Fruit fly (Drosophila melanogaster) whole organism, embryonic: ENCODE results near the gene CG9760.

Source experiments
- Bgb ChIP-seq: fragments of 200-800 bp; sonication (Bioruptor generic); IDR thresholded peaks from 2 replicates; pipeline ENCODE4 v1.3.6; 2022; ENCODE audit warnings: missing biosample characterization, missing genetic modification characterization; ENCODE audit not compliant: partially characterized antibody
- Blimp-1 ChIP-seq: fragments of 200-800 bp; sonication (Bioruptor generic); optimal IDR thresholded peaks from 3 replicates; lab custom pipeline; 2018; ENCODE audit warnings: missing biosample characterization, missing genetic modification characterization, mild to moderate bottlenecking, moderate library complexity, missing genetic modification reagents
- CG10654 ChIP-seq: fragments of 200-800 bp; sonication (Bioruptor generic); optimal IDR thresholded peaks from 2 replicates; lab custom pipeline; 2016; ENCODE audit warnings: missing biosample characterization, missing genetic modification characterization
- CG11695 ChIP-seq: fragments of 200-800 bp; sonication (Bioruptor generic); IDR thresholded peaks from 3 replicates; pipeline ENCODE4 v1.3.6; 2022; ENCODE audit warnings: missing biosample characterization, missing genetic modification characterization
- CG1233 ChIP-seq: fragments of 200-800 bp; sonication (Bioruptor generic); optimal IDR thresholded peaks from 4 replicates; lab custom pipeline; 2018; ENCODE audit warnings: missing biosample characterization, mild to moderate bottlenecking, missing genetic modification characterization
- CG13287 ChIP-seq: fragments of 200-800 bp; sonication (Bioruptor generic); IDR thresholded peaks from 2 replicates; pipeline ENCODE4 v1.3.6; 2022; ENCODE audit warnings: missing biosample characterization, missing genetic modification characterization; ENCODE audit not compliant: partially characterized antibody
- CG14667 ChIP-seq: fragments of 200-800 bp; sonication (Bioruptor generic); IDR thresholded peaks from 2 replicates; pipeline ENCODE4 v1.3.6; 2022; ENCODE audit warnings: missing biosample characterization, missing genetic modification characterization
- CG17186 ChIP-seq: fragments of 200-800 bp; sonication (Bioruptor generic); optimal IDR thresholded peaks from 3 replicates; lab custom pipeline; 2017; ENCODE audit warnings: missing biosample characterization, missing genetic modification reagents, missing genetic modification characterization
- CG2199 ChIP-seq: fragments of 200-800 bp; sonication (Bioruptor generic); IDR thresholded peaks from 3 replicates; pipeline ENCODE4 v1.3.6; 2022; ENCODE audit warnings: missing biosample characterization, missing genetic modification characterization
- CG2678 ChIP-seq: fragments of 200-800 bp; sonication (Bioruptor generic); optimal IDR thresholded peaks from 3 replicates; lab custom pipeline; 2019; ENCODE audit warnings: missing biosample characterization, mild to moderate bottlenecking, missing genetic modification characterization, moderate library complexity
- CG31441 ChIP-seq: fragments of 200-800 bp; sonication (Bioruptor generic); IDR thresholded peaks from 2 replicates; pipeline ENCODE4 v1.3.6; 2022; ENCODE audit warnings: missing biosample characterization, missing genetic modification characterization
- CG34422 ChIP-seq: fragments of 200-800 bp; sonication (Bioruptor generic); IDR thresholded peaks from 3 replicates; pipeline ENCODE4 v1.3.6; 2022; ENCODE audit warnings: missing biosample characterization, missing genetic modification characterization
- CG3838 ChIP-seq: fragments of 200-800 bp; sonication (Bioruptor generic); optimal IDR thresholded peaks from 3 replicates; lab custom pipeline; 2016; ENCODE audit warnings: missing biosample characterization, missing genetic modification characterization
- CG3847 ChIP-seq: fragments of 200-800 bp; sonication (Bioruptor generic); IDR thresholded peaks from 2 replicates; pipeline ENCODE4 v1.3.6; 2022; ENCODE audit warnings: missing biosample characterization, missing genetic modification characterization
- CG4282 ChIP-seq: fragments of 200-800 bp; sonication (Bioruptor generic); optimal IDR thresholded peaks from 2 replicates; lab custom pipeline; 2016; ENCODE audit warnings: missing biosample characterization, missing genetic modification characterization
- CG4404 ChIP-seq: fragments of 200-800 bp; sonication (Bioruptor generic); IDR thresholded peaks from 2 replicates; pipeline ENCODE4 v1.3.6; 2022; ENCODE audit warnings: missing biosample characterization, missing genetic modification characterization
- CG4617 ChIP-seq: fragments of 200-800 bp; sonication (Bioruptor generic); optimal IDR thresholded peaks from 3 replicates; lab custom pipeline; 2016; ENCODE audit warnings: missing biosample characterization, missing genetic modification characterization, borderline replicate concordance
- CG4730 ChIP-seq: fragments of 200-800 bp; sonication (Bioruptor generic); IDR thresholded peaks from 2 replicates; pipeline ENCODE4 v1.3.6; 2022; ENCODE audit warnings: missing biosample characterization, missing genetic modification characterization
- CG6175 ChIP-seq: fragments of 200-800 bp; sonication (Bioruptor generic); IDR thresholded peaks from 3 replicates; pipeline ENCODE4 v1.3.6; 2022; ENCODE audit warnings: missing biosample characterization, missing genetic modification characterization
- CG6254 ChIP-seq: fragments of 200-800 bp; sonication (Bioruptor generic); optimal IDR thresholded peaks from 3 replicates; lab custom pipeline; 2017; ENCODE audit warnings: mild to moderate bottlenecking, missing biosample characterization, missing genetic modification reagents, missing genetic modification characterization
- CG8765 ChIP-seq: fragments of 200-800 bp; sonication (Bioruptor generic); IDR thresholded peaks from 2 replicates; pipeline ENCODE4 v1.3.6; 2022; ENCODE audit warnings: missing biosample characterization, missing genetic modification characterization
- CTCF ChIP-seq: fragments of 200-800 bp; sonication (Bioruptor generic); optimal IDR thresholded peaks from 2 replicates; lab custom pipeline; 2017; ENCODE audit warnings: missing biosample characterization, mild to moderate bottlenecking, missing genetic modification characterization, moderate library complexity
- Dp ChIP-seq: fragments of 200-800 bp; sonication (Bioruptor generic); optimal IDR thresholded peaks from 2 replicates; lab custom pipeline; 2018; ENCODE audit warnings: missing biosample characterization, mild to moderate bottlenecking, missing genetic modification characterization, moderate library complexity
- HLH4C ChIP-seq: fragments of 200-800 bp; sonication (Bioruptor generic); IDR thresholded peaks from 3 replicates; pipeline ENCODE4 v1.3.6; 2022; ENCODE audit warnings: missing biosample characterization, missing genetic modification characterization; ENCODE audit not compliant: partially characterized antibody
- Hr51 ChIP-seq, 2 experiments: fragments of 200-800 bp; sonication (Bioruptor generic); optimal IDR thresholded peaks; 2 replicates in 1 of 2; 3 replicates in 1 of 2; lab custom pipeline; 2016 to 2018; ENCODE audit warnings: missing biosample characterization in 2 of 2, missing genetic modification characterization in 2 of 2, mild to moderate bottlenecking in 1 of 2, moderate library complexity in 1 of 2
- cad ChIP-seq: fragments of >200 bp; optimal IDR thresholded peaks from 2 replicates; lab custom pipeline; 2017; ENCODE audit warnings: missing biosample characterization, missing genetic modification characterization
- da ChIP-seq: fragments of 200-800 bp; sonication (Bioruptor generic); optimal IDR thresholded peaks from 2 replicates; lab custom pipeline; 2016; ENCODE audit warnings: missing biosample characterization, missing genetic modification characterization
- dimm ChIP-seq: fragments of 200-800 bp; sonication (Bioruptor generic); IDR thresholded peaks from 2 replicates; pipeline ENCODE4 v1.3.6; 2022; ENCODE audit warnings: missing biosample characterization, missing genetic modification characterization
- dysf ChIP-seq: fragments of 200-800 bp; sonication (Bioruptor generic); IDR thresholded peaks from 3 replicates; pipeline ENCODE4 v1.3.6; 2022; ENCODE audit warnings: missing biosample characterization, missing genetic modification characterization
- ems ChIP-seq: fragments of 200-800 bp; sonication (Bioruptor generic); optimal IDR thresholded peaks from 3 replicates; lab custom pipeline; 2016; ENCODE audit warnings: missing biosample characterization, missing genetic modification characterization
- gsb ChIP-seq: fragments of 200-800 bp; sonication (Bioruptor generic); IDR thresholded peaks from 2 replicates; pipeline ENCODE4 v1.3.6; 2022; ENCODE audit warnings: missing biosample characterization, missing genetic modification characterization
- knrl ChIP-seq: fragments of 200-800 bp; sonication (Bioruptor generic); IDR thresholded peaks from 3 replicates; pipeline ENCODE4 v1.3.6; 2022; ENCODE audit warnings: missing biosample characterization, missing genetic modification characterization; ENCODE audit not compliant: partially characterized antibody
- nerfin-2 ChIP-seq: fragments of 200-800 bp; sonication (Bioruptor generic); IDR thresholded peaks from 2 replicates; pipeline ENCODE4 v1.3.6; 2022; ENCODE audit warnings: missing biosample characterization, missing genetic modification characterization; ENCODE audit not compliant: partially characterized antibody
- pb ChIP-seq: fragments of 200-800 bp; sonication (Bioruptor generic); optimal IDR thresholded peaks from 3 replicates; lab custom pipeline; 2016; ENCODE audit warnings: missing biosample characterization, missing genetic modification characterization
- peb ChIP-seq: fragments of 200-800 bp; sonication (Bioruptor generic); IDR thresholded peaks from 2 replicates; pipeline ENCODE4 v1.3.6; 2022; ENCODE audit warnings: missing biosample characterization, missing genetic modification characterization
- shn ChIP-seq: fragments of 200-800 bp; sonication (Bioruptor generic); optimal IDR thresholded peaks from 3 replicates; lab custom pipeline; 2016; ENCODE audit warnings: missing biosample characterization, missing genetic modification characterization
- tap ChIP-seq: fragments of 200-800 bp; optimal IDR thresholded peaks from 3 replicates; lab custom pipeline; 2019; ENCODE audit warnings: missing biosample characterization, mild to moderate bottlenecking, missing genetic modification characterization, moderate library complexity
- tna ChIP-seq: fragments of 200-800 bp; sonication (Bioruptor generic); IDR thresholded peaks from 2 replicates; pipeline ENCODE4 v1.3.6; 2022; ENCODE audit warnings: missing biosample characterization, missing genetic modification characterization; ENCODE audit not compliant: partially characterized antibody
- unpg ChIP-seq: fragments of 200-800 bp; sonication (Bioruptor generic); optimal IDR thresholded peaks from 3 replicates; lab custom pipeline; 2018; ENCODE audit warnings: missing biosample characterization, mild to moderate bottlenecking, missing genetic modification characterization, moderate library complexity
- vfl ChIP-seq: fragments of 200-800 bp; sonication (Bioruptor generic); optimal IDR thresholded peaks from 2 replicates; lab custom pipeline; 2016; ENCODE audit warnings: missing biosample characterization, missing genetic modification characterization
- vvl ChIP-seq: fragments of 200-800 bp; sonication (Bioruptor generic); IDR thresholded peaks from 2 replicates; pipeline ENCODE4 v1.3.6; 2022; ENCODE audit warnings: missing biosample characterization, missing genetic modification characterization
- zf30C ChIP-seq: fragments of 200-800 bp; sonication (Bioruptor generic); optimal IDR thresholded peaks from 3 replicates; lab custom pipeline; 2018; ENCODE audit warnings: missing biosample characterization, mild to moderate bottlenecking, missing genetic modification characterization
- zfh1 ChIP-seq: fragments of 200-800 bp; sonication (Bioruptor generic); IDR thresholded peaks from 3 replicates; pipeline ENCODE4 v1.3.6; 2022; ENCODE audit warnings: missing biosample characterization, missing genetic modification characterization

Gene CG9760

DNA sequence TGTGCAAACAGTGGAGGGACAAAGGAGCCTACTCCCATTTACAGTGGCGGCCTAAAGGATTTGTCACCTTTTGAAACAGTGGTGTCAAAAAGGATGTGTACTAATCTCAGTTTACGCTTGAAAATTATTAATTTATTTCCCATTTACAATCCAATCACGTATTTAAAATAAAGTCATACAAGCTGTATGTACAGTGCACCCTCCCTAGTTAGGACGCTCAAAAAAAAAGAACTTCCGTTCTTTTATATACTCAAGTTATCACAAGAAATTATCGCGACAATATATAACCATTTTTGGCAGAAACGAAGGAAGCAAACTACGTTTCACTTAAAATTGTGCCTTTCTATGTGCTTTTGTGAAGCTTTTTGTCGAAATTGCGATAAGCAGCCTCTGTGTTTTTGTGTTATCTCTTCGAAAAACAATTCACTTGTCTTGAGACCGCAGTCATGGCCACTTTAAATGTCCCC, 24.3 kb downstream of the CG9760 start (continued):
- TF ChIP-seq Hr51 (GFP tag; optimal IDR thresholded peaks at IDR 0.05; lab: Kevin White, UChicago), result peak in 1 of 2 experiments; percentile 60
- no peak for TF ChIP-seq CG13287 (GFP tag; lab: Robert Waterston, UW)
- peak; percentile 41; the same call in 1 of the 2 replicates for TF ChIP-seq vvl
- TF ChIP-seq vfl, result no peak
- no peak for TF ChIP-seq nerfin-2 (GFP tag; lab: Robert Waterston, UW)
- peak; percentile 51 for TF ChIP-seq unpg (GFP tag; lab: Kevin White, UChicago)
- no peak for TF ChIP-seq CG4617
- TF ChIP-seq CG10654 (GFP tag; lab: Kevin White, UChicago), result no peak
- no peak for TF ChIP-seq CG8765 (GFP tag; lab: Robert Waterston, UW)
- TF ChIP-seq dysf (GFP tag; lab: Robert Waterston, UW), result peak; percentile 70
- no peak for TF ChIP-seq CTCF
- no peak for TF ChIP-seq CG6175 (GFP tag; lab: Robert Waterston, UW)
- TF ChIP-seq CG4730, result no peak
- TF ChIP-seq Bgb, result no peak
- TF ChIP-seq cad, result no peak
- TF ChIP-seq CG4404, result peak; percentile 36; the same call in 1 of the 2 replicates
- peak; percentile 53 for TF ChIP-seq ems (GFP tag; lab: Kevin White, UChicago)
- TF ChIP-seq CG2199 (GFP tag; lab: Robert Waterston, UW), result no peak
- TF ChIP-seq zfh1, result peak; percentile 7; the same call in 1 of the 3 replicates
- TF ChIP-seq CG6254 (GFP tag; lab: Kevin White, UChicago), result no peak
- TF ChIP-seq CG17186, result no peak
- no peak for TF ChIP-seq zf30C (GFP tag; lab: Kevin White, UChicago)
- TF ChIP-seq Blimp-1 (GFP tag; lab: Kevin White, UChicago), result no peak
- no peak for TF ChIP-seq gsb (GFP tag; lab: Robert Waterston, UW)
- no peak for TF ChIP-seq da (GFP tag; lab: Kevin White, UChicago)
- no peak for TF ChIP-seq HLH4C
- no peak for TF ChIP-seq knrl (GFP tag; lab: Robert Waterston, UW)
- TF ChIP-seq CG14667 (GFP tag; lab: Robert Waterston, UW), result no peak
- no peak for TF ChIP-seq dimm (GFP tag; lab: Robert Waterston, UW)
- no peak for TF ChIP-seq tna (GFP tag; lab: Robert Waterston, UW)
- peak; percentile 62 for TF ChIP-seq shn (GFP tag; lab: Kevin White, UChicago)
- no peak for TF ChIP-seq CG3847 (GFP tag; lab: Robert Waterston, UW)
- TF ChIP-seq CG34422 (GFP tag; lab: Robert Waterston, UW), result peak; percentile 54; the same call in 2 of the 3 replicates
- TF ChIP-seq CG3838 (GFP tag; lab: Kevin White, UChicago), result no peak
- TF ChIP-seq CG1233 (GFP tag; lab: Kevin White, UChicago), result peak; percentile 9
- peak; percentile 15 for TF ChIP-seq pb (GFP tag; lab: Kevin White, UChicago)
- no peak for TF ChIP-seq CG4282
- TF ChIP-seq CG31441, result peak; percentile 43; the same call in 1 of the 2 replicates
- TF ChIP-seq CG11695 (GFP tag; lab: Robert Waterston, UW), result no peak; the same call in 2 of the 3 replicates
- peak; percentile 77 for TF ChIP-seq CG2678 (tag; lab: Kevin White, UChicago)
- TF ChIP-seq peb (GFP tag; lab: Robert Waterston, UW), result 0 out of 2 replicates have a peak, but pooled peaks have one; percentile 14
- no peak for TF ChIP-seq tap (tag; lab: Kevin White, UChicago)
- no peak for TF ChIP-seq Dp (GFP tag; lab: Kevin White, UChicago)
- TF ChIP-seq, all 482 proteins: peak for 196
